Fruit fly (Drosophila melanogaster): ENCODE data around the gene lectin-37Db.

dm6 chr2L:19463824-19464317 is 45.0 kb downstream of the lectin-37Db start, which contains the start of gene tj:
- TF ChIP-seq cnc (optimal IDR thresholded peaks at IDR 0.05) (no peak), CG5204 (GFP tag; optimal IDR thresholded peaks at IDR 0.05) (no peak), ovo (GFP tag; optimal IDR thresholded peaks at IDR 0.05) (no peak)
